Fruit fly (Drosophila melanogaster): ENCODE data around the gene dsh.

Gene dsh

DNA sequence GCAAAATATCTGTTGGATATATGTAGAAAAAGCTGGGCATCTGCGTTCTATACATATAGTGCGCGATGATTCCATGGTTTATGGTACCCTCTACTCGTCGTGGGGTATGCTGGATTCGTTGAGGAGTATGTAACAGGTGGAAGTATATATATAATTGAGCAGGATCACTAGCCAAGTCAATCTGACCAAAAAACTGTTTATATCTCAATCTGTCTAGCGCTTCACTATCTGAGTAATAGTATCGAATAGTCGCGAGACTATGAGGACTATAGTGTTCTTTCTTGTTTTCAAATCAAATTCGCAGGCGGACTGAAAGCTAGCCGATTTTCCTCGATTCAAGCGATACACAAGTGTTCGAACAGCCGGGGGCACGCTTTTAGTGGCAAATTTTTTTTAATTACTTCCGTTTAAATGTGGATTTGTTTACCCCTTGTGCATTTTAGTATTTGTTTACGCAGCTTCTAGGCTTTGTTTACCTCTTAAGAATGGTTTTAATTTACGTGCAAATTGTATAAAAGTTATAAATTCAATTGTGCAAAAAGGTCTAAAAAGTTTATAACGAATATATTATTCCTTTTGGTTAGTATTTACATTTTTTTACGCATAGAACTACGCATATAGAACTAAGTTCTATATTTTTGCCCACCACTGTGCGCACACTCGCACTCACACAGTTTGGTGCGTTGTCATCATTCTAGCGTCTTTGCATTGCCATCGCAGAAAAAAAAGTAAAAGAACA, 35.1 kb downstream of the dsh start (continued):
- peak; percentile 85 for TF ChIP-seq CG13624 (GFP tag; optimal IDR thresholded peaks at IDR 0.05)
- peak; percentile 57 for TF ChIP-seq CG4854 (GFP tag; optimal IDR thresholded peaks at IDR 0.05)
- peak; percentile 46 for TF ChIP-seq nerfin-1 (tag; optimal IDR thresholded peaks at IDR 0.05)
- TF ChIP-seq CG7963 (GFP tag; IDR thresholded peaks at IDR 0.05; ENCODE audit: partially characterized antibody) = no peak
- TF ChIP-seq Hr51 (GFP tag; optimal IDR thresholded peaks at IDR 0.05) = peak; percentile 72 to 76
- peak; percentile 66 for TF ChIP-seq CG16815 (GFP tag; optimal IDR thresholded peaks at IDR 0.05)
- TF ChIP-seq CG12769 (tag; optimal IDR thresholded peaks at IDR 0.05) = peak; percentile 94
- peak; percentile 74 for TF ChIP-seq Abd-B (GFP tag; optimal IDR thresholded peaks at IDR 0.05)
- peak; percentile 51; the same call in 1 of the 2 replicates for TF ChIP-seq sim (GFP tag; IDR thresholded peaks at IDR 0.05)
- peak; percentile 85 for TF ChIP-seq CG17328 (GFP tag; IDR thresholded peaks at IDR 0.05)
- TF ChIP-seq CG4820 (GFP tag; optimal IDR thresholded peaks at IDR 0.05) = peak; percentile 64
- TF ChIP-seq CG10979 (tag; optimal IDR thresholded peaks at IDR 0.05) = peak; percentile 57
- peak; percentile 85 for TF ChIP-seq CG7839 (tag; optimal IDR thresholded peaks at IDR 0.05)
- TF ChIP-seq Deaf1 (tag; optimal IDR thresholded peaks at IDR 0.05) = peak; percentile 47
- TF ChIP-seq ranshi (GFP tag; IDR thresholded peaks at IDR 0.05) = peak; percentile 90
- peak; percentile 59; the same call in 2 of the 3 replicates for TF ChIP-seq otp (GFP tag; IDR thresholded peaks at IDR 0.05)
- TF ChIP-seq ATbp (GFP tag; optimal IDR thresholded peaks at IDR 0.05) = peak; percentile 54
- peak; percentile 22 for TF ChIP-seq CG3407 (GFP tag; optimal IDR thresholded peaks at IDR 0.05)
- TF ChIP-seq crp (GFP tag; optimal IDR thresholded peaks at IDR 0.05) = peak in 1 of 2 experiments; percentile 27
- TF ChIP-seq CG9876 (GFP tag; optimal IDR thresholded peaks at IDR 0.05) = peak; percentile 46
- TF ChIP-seq CG8944 (GFP tag; optimal IDR thresholded peaks at IDR 0.05) = peak; percentile 55
- peak; percentile 77; the same call in 2 of the 3 replicates for TF ChIP-seq CG2199 (GFP tag; IDR thresholded peaks at IDR 0.05)
- peak; percentile 39 for TF ChIP-seq ash1 (GFP tag; optimal IDR thresholded peaks at IDR 0.05)
- peak; percentile 37 for TF ChIP-seq gcm (GFP tag; optimal IDR thresholded peaks at IDR 0.05)
- TF ChIP-seq dpn (GFP tag; optimal IDR thresholded peaks at IDR 0.05) = peak; percentile 79 to 87
- TF ChIP-seq cg (GFP tag; optimal IDR thresholded peaks at IDR 0.05) = no peak
- peak; percentile 65 for TF ChIP-seq ara (GFP tag; IDR thresholded peaks at IDR 0.05)
- peak; percentile 86 for TF ChIP-seq sisA (GFP tag; IDR thresholded peaks at IDR 0.05)
- peak; percentile 88 for TF ChIP-seq CG2889 (GFP tag; IDR thresholded peaks at IDR 0.05)
- peak; percentile 43 for TF ChIP-seq sqz (GFP tag; optimal IDR thresholded peaks at IDR 0.05)
- no peak for TF ChIP-seq prd (optimal IDR thresholded peaks at IDR 0.05)
- peak; percentile 92 for TF ChIP-seq prd (GFP tag; IDR thresholded peaks at IDR 0.05)
- peak; percentile 77 for TF ChIP-seq bowl (GFP tag; IDR thresholded peaks at IDR 0.05)
- peak; percentile 70 for TF ChIP-seq Camta (GFP tag; optimal IDR thresholded peaks at IDR 0.05)
- TF ChIP-seq CG5953 (GFP tag; IDR thresholded peaks at IDR 0.05) = peak; percentile 84
- TF ChIP-seq CG9215 (GFP tag; IDR thresholded peaks at IDR 0.05) = peak; percentile 68
- TF ChIP-seq kah (GFP tag; optimal IDR thresholded peaks at IDR 0.05) = peak; percentile 56
- peak; percentile 79 for TF ChIP-seq CG6689 (GFP tag; IDR thresholded peaks at IDR 0.05)
- TF ChIP-seq sr (GFP tag; IDR thresholded peaks at IDR 0.05) = peak; percentile 57; the same call in 2 of the 3 replicates
- TF ChIP-seq pita (GFP tag; optimal IDR thresholded peaks at IDR 0.05) = no peak
- TF ChIP-seq CG10321 (GFP tag; IDR thresholded peaks at IDR 0.05) = no peak
- TF ChIP-seq CHES-1-like (GFP tag; optimal IDR thresholded peaks at IDR 0.05) = peak; percentile 81
- TF ChIP-seq CG31388 (GFP tag; optimal IDR thresholded peaks at IDR 0.05) = peak; percentile 20
- TF ChIP-seq CG42726 (GFP tag; IDR thresholded peaks at IDR 0.05; ENCODE audit: partially characterized antibody) = no peak
- peak; percentile 79 for TF ChIP-seq CG3847 (GFP tag; IDR thresholded peaks at IDR 0.05)
- peak; percentile 69 for TF ChIP-seq cwo (GFP tag; optimal IDR thresholded peaks at IDR 0.05)
- peak in 1 of 2 experiments; percentile 25 for TF ChIP-seq Eip74EF (GFP tag; optimal IDR thresholded peaks at IDR 0.05)
- peak; percentile 90 for TF ChIP-seq D19B (GFP tag; optimal IDR thresholded peaks at IDR 0.05)

Data from whole organism, embryonic.